Fruit fly (Drosophila melanogaster) whole organism, embryonic: ENCODE results near the gene mRpS25.

Source experiments
- Aef1 ChIP-seq: fragments of 200-800 bp; sonication (Bioruptor generic); IDR thresholded peaks from 3 replicates; pipeline ENCODE4 v1.3.6; 2022; ENCODE audit warnings: missing biosample characterization, missing genetic modification characterization
- Atf3 ChIP-seq: fragments of 200-800 bp; sonication (Bioruptor generic); optimal IDR thresholded peaks from 3 replicates; lab custom pipeline; 2016; ENCODE audit warnings: missing biosample characterization, missing genetic modification characterization
- CG1024 ChIP-seq: fragments of 200-800 bp; sonication (Bioruptor generic); IDR thresholded peaks from 2 replicates; pipeline ENCODE4 v1.3.6; 2022; ENCODE audit warnings: missing biosample characterization, missing genetic modification characterization
- CG12299 ChIP-seq: fragments of 200-800 bp; sonication (Bioruptor generic); optimal IDR thresholded peaks from 2 replicates; lab custom pipeline; 2018; ENCODE audit warnings: missing biosample characterization, mild to moderate bottlenecking, missing genetic modification characterization
- CG13624 ChIP-seq: fragments of 200-800 bp; sonication (Bioruptor generic); optimal IDR thresholded peaks from 2 replicates; lab custom pipeline; 2016; ENCODE audit warnings: missing biosample characterization, missing genetic modification characterization
- CG15073 ChIP-seq: fragments of 200-800 bp; sonication (Bioruptor generic); optimal IDR thresholded peaks from 2 replicates; lab custom pipeline; 2016; ENCODE audit warnings: missing biosample characterization, missing genetic modification characterization
- CG1603 ChIP-seq: fragments of 200-800 bp; sonication (Bioruptor generic); optimal IDR thresholded peaks from 2 replicates; lab custom pipeline; 2019; ENCODE audit warnings: missing biosample characterization, mild to moderate bottlenecking, missing genetic modification characterization, moderate library complexity
- CG16815 ChIP-seq: fragments of 200-800 bp; sonication (Bioruptor generic); optimal IDR thresholded peaks from 3 replicates; lab custom pipeline; 2017; ENCODE audit warnings: missing biosample characterization, mild to moderate bottlenecking, missing genetic modification characterization
- CG17385 ChIP-seq: fragments of 200-800 bp; sonication (Bioruptor generic); optimal IDR thresholded peaks from 3 replicates; lab custom pipeline; 2018; ENCODE audit warnings: missing biosample characterization, mild to moderate bottlenecking, missing genetic modification characterization
- CG18476 ChIP-seq: fragments of 200-800 bp; sonication (Bioruptor generic); optimal IDR thresholded peaks from 2 replicates; lab custom pipeline; 2016; ENCODE audit warnings: missing biosample characterization, mild to moderate bottlenecking, missing genetic modification characterization
- CG18599 ChIP-seq: fragments of 200-800 bp; sonication (Bioruptor generic); optimal IDR thresholded peaks from 3 replicates; lab custom pipeline; 2017; ENCODE audit warnings: missing biosample characterization, missing genetic modification characterization, mild to moderate bottlenecking, moderate library complexity, missing genetic modification reagents
- CG2712 ChIP-seq: fragments of 200-800 bp; optimal IDR thresholded peaks from 3 replicates; lab custom pipeline; 2019; ENCODE audit warnings: missing biosample characterization, mild to moderate bottlenecking, missing genetic modification characterization, moderate library complexity
- CG3838 ChIP-seq: fragments of 200-800 bp; sonication (Bioruptor generic); optimal IDR thresholded peaks from 3 replicates; lab custom pipeline; 2016; ENCODE audit warnings: missing biosample characterization, missing genetic modification characterization
- CG4360 ChIP-seq: fragments of 200-800 bp; sonication (Bioruptor generic); IDR thresholded peaks from 2 replicates; pipeline ENCODE4 v1.3.6; 2022; ENCODE audit warnings: missing biosample characterization, missing genetic modification characterization
- CG7745 ChIP-seq: fragments of 200-800 bp; sonication (Bioruptor generic); optimal IDR thresholded peaks from 2 replicates; lab custom pipeline; 2018; ENCODE audit warnings: missing biosample characterization, mild to moderate bottlenecking, missing genetic modification characterization, moderate library complexity
- CG7839 ChIP-seq: fragments of 200-800 bp; sonication (Bioruptor generic); optimal IDR thresholded peaks from 3 replicates; lab custom pipeline; 2018; ENCODE audit warnings: missing biosample characterization, mild to moderate bottlenecking, missing genetic modification characterization, moderate library complexity
- CG8924 ChIP-seq: fragments of 200-800 bp; optimal IDR thresholded peaks from 3 replicates; lab custom pipeline; 2019; ENCODE audit warnings: missing biosample characterization, mild to moderate bottlenecking, missing genetic modification characterization, moderate library complexity
- CHES-1-like ChIP-seq: fragments of 200-800 bp; sonication (Bioruptor generic); optimal IDR thresholded peaks from 2 replicates; lab custom pipeline; 2016; ENCODE audit warnings: missing biosample characterization, missing genetic modification characterization
- Dll ChIP-seq: fragments of 200-800 bp; sonication (Bioruptor generic); IDR thresholded peaks from 4 replicates; pipeline ENCODE4 v1.3.6; 2022; ENCODE audit warnings: missing biosample characterization, missing genetic modification characterization; ENCODE audit not compliant: partially characterized antibody
- HLHmδ ChIP-seq: fragments of 200-800 bp; sonication (Bioruptor generic); optimal IDR thresholded peaks from 2 replicates; lab custom pipeline; 2018; ENCODE audit warnings: missing biosample characterization, mild to moderate bottlenecking, missing genetic modification characterization, moderate library complexity
- Hmr ChIP-seq: fragments of 200-800 bp; sonication (Bioruptor generic); optimal IDR thresholded peaks from 3 replicates; lab custom pipeline; 2017; ENCODE audit warnings: mild to moderate bottlenecking, missing biosample characterization, missing genetic modification reagents, missing genetic modification characterization
- Hr51 ChIP-seq, 2 experiments: fragments of 200-800 bp; sonication (Bioruptor generic); optimal IDR thresholded peaks; 2 replicates in 1 of 2; 3 replicates in 1 of 2; lab custom pipeline; 2016 to 2018; ENCODE audit warnings: missing biosample characterization in 2 of 2, missing genetic modification characterization in 2 of 2, mild to moderate bottlenecking in 1 of 2, moderate library complexity in 1 of 2
- Lhr ChIP-seq: fragments of 200-800 bp; sonication (Bioruptor generic); optimal IDR thresholded peaks from 3 replicates; lab custom pipeline; 2017; ENCODE audit warnings: mild to moderate bottlenecking, missing biosample characterization, missing genetic modification reagents, missing genetic modification characterization
- Lpt ChIP-seq: fragments of >200 bp; optimal IDR thresholded peaks from 2 replicates; lab custom pipeline; 2018; ENCODE audit warnings: missing biosample characterization, missing genetic modification characterization
- MBD-R2 ChIP-seq: fragments of 200-800 bp; sonication (Bioruptor generic); IDR thresholded peaks from 2 replicates; pipeline ENCODE4 v1.3.6; 2022; ENCODE audit warnings: missing biosample characterization, missing genetic modification characterization
- Max ChIP-seq: fragments of 200-800 bp; sonication (Bioruptor generic); optimal IDR thresholded peaks from 2 replicates; lab custom pipeline; 2016; ENCODE audit warnings: missing biosample characterization, mild to moderate bottlenecking, missing genetic modification characterization
- Mes4 ChIP-seq: fragments of 200-800 bp; sonication (Bioruptor generic); optimal IDR thresholded peaks from 2 replicates; lab custom pipeline; 2016; ENCODE audit warnings: missing biosample characterization, missing genetic modification characterization
- Rx ChIP-seq: fragments of 200-800 bp; sonication (Bioruptor generic); IDR thresholded peaks from 2 replicates; pipeline ENCODE4 v1.3.6; 2022; ENCODE audit warnings: missing biosample characterization, missing genetic modification characterization
- Side ChIP-seq: fragments of 200-800 bp; sonication (Bioruptor generic); optimal IDR thresholded peaks from 2 replicates; lab custom pipeline; 2016; ENCODE audit warnings: missing biosample characterization, missing genetic modification characterization
- ap ChIP-seq: fragments of 200-800 bp; sonication (Bioruptor generic); IDR thresholded peaks from 2 replicates; pipeline ENCODE4 v1.3.6; 2022; ENCODE audit warnings: missing biosample characterization, missing genetic modification characterization
- az2 ChIP-seq: fragments of 200-800 bp; sonication (Bioruptor generic); optimal IDR thresholded peaks from 3 replicates; lab custom pipeline; 2016; ENCODE audit warnings: missing biosample characterization, missing genetic modification characterization
- bbx ChIP-seq: fragments of 200-800 bp; sonication (Bioruptor generic); IDR thresholded peaks from 2 replicates; pipeline ENCODE4 v1.3.6; 2022; ENCODE audit warnings: missing biosample characterization, missing genetic modification characterization; ENCODE audit not compliant: partially characterized antibody
- br ChIP-seq: fragments of >200 bp; optimal IDR thresholded peaks from 2 replicates; lab custom pipeline; 2017
- ci ChIP-seq: fragments of 200-800 bp; sonication (Bioruptor generic); IDR thresholded peaks from 3 replicates; pipeline ENCODE4 v1.3.6; 2022; ENCODE audit warnings: missing biosample characterization, missing genetic modification characterization
- dimm ChIP-seq: fragments of 200-800 bp; sonication (Bioruptor generic); IDR thresholded peaks from 2 replicates; pipeline ENCODE4 v1.3.6; 2022; ENCODE audit warnings: missing biosample characterization, missing genetic modification characterization
- dpn ChIP-seq, 2 experiments: fragments of 200-800 bp; sonication (Bioruptor generic); optimal IDR thresholded peaks; 3 replicates each; lab custom pipeline; 2016; ENCODE audit warnings: missing biosample characterization in 2 of 2, missing genetic modification characterization in 2 of 2
- ewg ChIP-seq: fragments of 200-800 bp; sonication (Bioruptor generic); optimal IDR thresholded peaks from 3 replicates; lab custom pipeline; 2017; ENCODE audit warnings: mild to moderate bottlenecking, missing biosample characterization, missing genetic modification reagents, missing genetic modification characterization
- gsb-n ChIP-seq: fragments of 200-800 bp; sonication (Bioruptor generic); optimal IDR thresholded peaks from 3 replicates; lab custom pipeline; 2018; ENCODE audit warnings: missing biosample characterization, mild to moderate bottlenecking, missing genetic modification characterization
- hth ChIP-seq: fragments of >200 bp; optimal IDR thresholded peaks from 2 replicates; lab custom pipeline; 2017; ENCODE audit warnings: inconsistent platforms
- ind ChIP-seq: fragments of 200-800 bp; sonication (Bioruptor generic); optimal IDR thresholded peaks from 3 replicates; lab custom pipeline; 2016; ENCODE audit warnings: missing biosample characterization, missing genetic modification characterization
- jigr1 ChIP-seq: fragments of 200-800 bp; sonication (Bioruptor generic); IDR thresholded peaks from 3 replicates; pipeline ENCODE4 v1.3.6; 2022; ENCODE audit warnings: missing biosample characterization, missing genetic modification characterization
- jumu ChIP-seq: fragments of 200-800 bp; sonication (Bioruptor generic); optimal IDR thresholded peaks from 3 replicates; lab custom pipeline; 2016; ENCODE audit warnings: missing biosample characterization, missing genetic modification characterization
- lola ChIP-seq, 3 experiments: fragments of >200 bp in 2 of 3; fragments of 200-800 bp in 1 of 3; sonication (Bioruptor generic) in 1 of 3; optimal IDR thresholded peaks; 2 replicates each; lab custom pipeline; 2017 to 2019; ENCODE audit warnings: missing biosample characterization in 3 of 3, missing genetic modification characterization in 3 of 3, mild to moderate bottlenecking in 1 of 3, moderate library complexity in 1 of 3
- pzg ChIP-seq: fragments of 200-800 bp; sonication (Bioruptor generic); optimal IDR thresholded peaks from 3 replicates; lab custom pipeline; 2018; ENCODE audit warnings: missing biosample characterization, mild to moderate bottlenecking, missing genetic modification characterization, moderate library complexity
- slbo ChIP-seq: fragments of 200-800 bp; sonication (Bioruptor generic); IDR thresholded peaks from 2 replicates; pipeline ENCODE4 v1.3.6; 2022; ENCODE audit warnings: missing biosample characterization, missing genetic modification characterization
- tap ChIP-seq: fragments of 200-800 bp; optimal IDR thresholded peaks from 3 replicates; lab custom pipeline; 2019; ENCODE audit warnings: missing biosample characterization, mild to moderate bottlenecking, missing genetic modification characterization, moderate library complexity
- tin ChIP-seq: fragments of 200-800 bp; sonication (Bioruptor generic); optimal IDR thresholded peaks from 3 replicates; lab custom pipeline; 2016; ENCODE audit warnings: missing biosample characterization, missing genetic modification characterization
- toy ChIP-seq: fragments of 200-800 bp; sonication (Bioruptor generic); IDR thresholded peaks from 2 replicates; pipeline ENCODE4 v1.3.6; 2022; ENCODE audit warnings: missing biosample characterization, missing genetic modification characterization
- wdn ChIP-seq: fragments of 200-800 bp; sonication (Bioruptor generic); IDR thresholded peaks from 2 replicates; pipeline ENCODE4 v1.3.6; 2022; ENCODE audit warnings: missing biosample characterization, missing genetic modification characterization
- zfh1 ChIP-seq: fragments of 200-800 bp; sonication (Bioruptor generic); IDR thresholded peaks from 3 replicates; pipeline ENCODE4 v1.3.6; 2022; ENCODE audit warnings: missing biosample characterization, missing genetic modification characterization

Gene mRpS25

DNA sequence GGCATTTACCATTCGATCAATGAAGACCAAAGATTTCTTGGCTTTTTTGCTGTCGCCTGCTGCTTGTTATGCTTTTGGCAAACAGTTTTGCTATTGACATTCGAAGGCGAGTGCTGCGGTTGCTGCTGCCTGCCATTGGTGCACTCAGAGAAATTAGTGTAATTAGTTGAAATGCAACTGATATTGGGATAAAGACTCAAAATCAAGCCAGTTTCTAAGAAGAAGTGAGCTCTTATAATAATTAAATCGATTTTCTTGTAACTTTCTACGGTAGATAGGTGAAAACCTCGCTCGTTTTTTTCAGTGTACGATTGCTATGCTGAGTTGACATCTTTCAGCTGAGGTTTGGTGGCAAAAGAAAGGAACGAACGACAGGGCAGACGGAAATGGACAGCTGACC, 38.7 kb upstream of the mRpS25 start (continued):
- TF ChIP-seq CG1603 (tag; lab: Kevin White, UChicago): peak; percentile 36
- 0 out of 3 replicates have a peak, but pooled peaks have one; percentile 37 for TF ChIP-seq ci (GFP tag; lab: Robert Waterston, UW)
- no peak for TF ChIP-seq slbo (GFP tag; lab: Robert Waterston, UW)
- TF ChIP-seq Aef1: no peak
- peak; percentile 4 for TF ChIP-seq ind (GFP tag; lab: Kevin White, UChicago)
- peak in 1 of 2 experiments; percentile 16 for TF ChIP-seq Hr51 (GFP tag; optimal IDR thresholded peaks at IDR 0.05; lab: Kevin White, UChicago)
- TF ChIP-seq CG2712 (tag; lab: Kevin White, UChicago): peak; percentile 33
- TF ChIP-seq CG13624 (GFP tag; lab: Kevin White, UChicago): no peak
- no peak for TF ChIP-seq Side (GFP tag; lab: Kevin White, UChicago)
- TF ChIP-seq tap (tag; lab: Kevin White, UChicago): no peak
- no peak for TF ChIP-seq jumu
- no peak for TF ChIP-seq bbx (GFP tag; lab: Robert Waterston, UW)
- peak in 1 of 2 experiments; percentile 15 for TF ChIP-seq dpn (GFP tag; optimal IDR thresholded peaks at IDR 0.05; lab: Kevin White, UChicago)
- no peak for TF ChIP-seq CG17385 (GFP tag; lab: Kevin White, UChicago)
- TF ChIP-seq CG15073: no peak

DNA sequence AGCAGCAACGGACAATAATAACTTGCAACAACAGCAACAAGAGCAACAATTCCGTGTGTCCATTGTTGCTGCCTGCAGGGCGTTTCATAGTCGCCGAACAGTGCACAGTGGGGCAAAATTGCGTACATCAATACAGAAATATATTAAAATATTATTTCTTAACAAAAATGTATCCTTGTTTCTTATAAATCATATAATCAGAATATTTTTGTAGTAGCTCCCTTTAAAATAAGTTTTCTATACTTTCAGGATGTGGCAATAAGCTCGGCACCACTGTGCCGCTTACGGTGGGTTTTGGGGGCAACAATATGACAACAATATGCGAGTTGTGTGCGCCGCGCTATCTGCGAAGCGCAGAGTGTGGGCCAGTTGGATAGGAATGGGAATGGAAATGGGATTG, 29.5 kb upstream of the mRpS25 start:
- TF ChIP-seq CG1603 (tag; lab: Kevin White, UChicago): peak; percentile 61
- TF ChIP-seq ewg (GFP tag; lab: Kevin White, UChicago): peak; percentile 76
- peak; percentile 32; the same call in 1 of the 2 replicates for TF ChIP-seq MBD-R2 (GFP tag; lab: Robert Waterston, UW)
- peak; percentile 53 for TF ChIP-seq slbo (GFP tag; lab: Robert Waterston, UW)
- TF ChIP-seq CG16815: peak; percentile 56
- peak; percentile 88 for TF ChIP-seq CG7839 (tag; lab: Kevin White, UChicago)
- TF ChIP-seq Atf3 (GFP tag; lab: Kevin White, UChicago): no peak
- TF ChIP-seq dimm: peak; percentile 47; the same call in 1 of the 2 replicates
- TF ChIP-seq CG3838: no peak
- no peak for TF ChIP-seq Lpt (GFP tag; lab: Kevin White, UChicago)
- TF ChIP-seq Max: peak; percentile 34
- TF ChIP-seq Mes4: no peak
- 0 out of 3 replicates have a peak, but pooled peaks have one; percentile 40 for TF ChIP-seq jigr1 (GFP tag; lab: Robert Waterston, UW)
- peak; percentile 56 for TF ChIP-seq CG18476
- TF ChIP-seq tin (GFP tag; lab: Kevin White, UChicago): peak; percentile 78
- no peak for TF ChIP-seq wdn (GFP tag; lab: Robert Waterston, UW)
- TF ChIP-seq lola (GFP tag; optimal IDR thresholded peaks at IDR 0.05; lab: Kevin White, UChicago): peak in 1 of 3 experiments; percentile 79
- peak; percentile 83 for TF ChIP-seq gsb-n (tag; lab: Kevin White, UChicago)
- TF ChIP-seq Lhr (GFP tag; lab: Kevin White, UChicago): peak; percentile 57
- no peak for TF ChIP-seq toy
- no peak for TF ChIP-seq HLHmδ (GFP tag; lab: Kevin White, UChicago)
- TF ChIP-seq hth (lab: Kevin White, UChicago): no peak
- peak; percentile 45 for TF ChIP-seq Hmr
- TF ChIP-seq az2 (GFP tag; lab: Kevin White, UChicago): peak; percentile 78
- peak; percentile 91 for TF ChIP-seq CG2712 (tag; lab: Kevin White, UChicago)
- peak; percentile 88 for TF ChIP-seq zfh1 (GFP tag; lab: Robert Waterston, UW)
- TF ChIP-seq CG8924 (tag; lab: Kevin White, UChicago): peak; percentile 82
- peak; percentile 66 for TF ChIP-seq CG4360 (GFP tag; lab: Robert Waterston, UW)
- peak; percentile 79 for TF ChIP-seq tap (tag; lab: Kevin White, UChicago)
- no peak for TF ChIP-seq pzg (GFP tag; lab: Kevin White, UChicago)
- peak; percentile 75 for TF ChIP-seq CG18599 (GFP tag; lab: Kevin White, UChicago)
- TF ChIP-seq CHES-1-like (GFP tag; lab: Kevin White, UChicago): no peak
- TF ChIP-seq CG1024 (GFP tag; lab: Robert Waterston, UW): peak; percentile 80
- TF ChIP-seq br (lab: Kevin White, UChicago): no peak
- no peak for TF ChIP-seq Dll (GFP tag; lab: Robert Waterston, UW)
- no peak for TF ChIP-seq CG7745 (tag; lab: Kevin White, UChicago)
- TF ChIP-seq ap: peak; percentile 79
- peak; percentile 69 for TF ChIP-seq Rx (GFP tag; lab: Robert Waterston, UW)
- TF ChIP-seq CG12299 (tag; lab: Kevin White, UChicago): peak; percentile 71
